Worm (Caenorhabditis elegans): ENCODE data around the gene dnc-2.

Gene dnc-2

DNA sequence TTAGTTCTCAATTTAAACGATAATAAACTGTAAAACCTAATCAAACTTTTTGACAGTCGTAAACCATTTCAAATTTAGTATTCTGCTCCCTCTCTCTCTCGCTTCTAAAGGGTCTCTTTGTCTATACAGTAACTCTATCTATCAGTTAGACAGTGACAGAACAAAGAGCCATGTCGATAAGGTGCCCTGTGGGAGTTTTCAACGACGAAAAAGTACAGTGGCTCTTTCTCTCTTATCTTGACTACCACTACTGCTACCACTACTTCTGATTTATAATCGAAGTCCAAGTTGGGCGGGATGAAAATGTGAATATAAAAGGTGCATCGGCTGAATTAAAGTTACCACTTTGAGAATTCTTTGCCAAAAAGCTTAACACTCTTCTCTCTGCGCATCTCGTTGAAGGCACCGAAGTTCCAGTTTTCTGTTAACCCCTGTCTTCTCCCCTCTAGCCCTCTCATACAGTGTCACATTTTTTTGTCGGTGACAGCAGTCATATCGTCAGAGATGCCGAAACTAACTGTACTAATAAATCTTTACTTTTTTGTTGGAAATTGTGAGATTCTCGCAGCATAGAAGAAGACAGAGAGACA, 25.3 kb upstream of the dnc-2 start:
- TF ChIP-seq W03F9.2 (tag; optimal IDR thresholded peaks at IDR 0.05) (no peak), dao-5 (tag; optimal IDR thresholded peaks at IDR 0.05) (no peak), him-1 (tag; optimal IDR thresholded peaks at IDR 0.05) (no peak)

DNA sequence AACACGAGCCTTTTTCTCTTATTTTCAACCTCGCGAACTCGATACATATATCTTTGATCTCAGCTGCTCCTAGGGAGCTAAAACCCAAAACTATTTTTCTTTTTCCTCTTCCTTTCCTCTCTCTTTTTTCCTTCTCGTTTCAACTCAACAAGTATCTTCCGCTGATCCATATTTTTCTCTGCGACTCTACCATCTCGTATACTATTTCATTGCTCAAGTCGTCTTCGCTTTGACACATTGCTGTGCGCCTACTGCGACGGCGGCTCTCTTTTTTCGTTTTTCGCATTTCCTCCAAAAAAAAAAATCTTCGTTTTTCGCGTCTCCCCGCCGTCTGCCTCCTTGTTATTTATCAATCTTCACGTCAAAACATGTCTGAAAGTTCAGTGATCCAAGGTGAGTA, 24.3 kb upstream of the dnc-2 start:
- TF ChIP-seq W03F9.2 (tag; optimal IDR thresholded peaks at IDR 0.05) (no peak), dao-5 (tag; optimal IDR thresholded peaks at IDR 0.05) (no peak)

DNA sequence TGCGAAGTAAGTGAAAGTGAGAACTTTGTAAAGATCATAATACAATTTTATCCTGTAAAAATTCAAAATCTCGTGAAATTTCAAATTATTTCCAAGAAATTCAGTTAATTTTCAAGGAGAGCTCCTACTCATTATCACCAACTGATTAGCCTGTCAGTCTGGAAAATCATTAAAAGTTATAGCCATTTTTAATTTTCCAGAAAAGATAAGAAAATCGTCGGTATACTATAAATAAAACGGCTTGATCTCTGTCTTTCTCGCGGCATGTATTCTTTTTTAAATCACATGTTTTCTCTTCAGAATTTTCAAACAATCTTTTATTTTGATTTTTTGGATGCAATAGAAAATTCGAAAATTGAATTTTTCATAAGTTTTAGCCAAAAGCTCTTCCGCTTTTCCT, 23.4 kb upstream of the dnc-2 start:
- TF ChIP-seq dao-5 (tag; optimal IDR thresholded peaks at IDR 0.05) (no peak), him-1 (tag; optimal IDR thresholded peaks at IDR 0.05) (no peak), W03F9.2 (tag; optimal IDR thresholded peaks at IDR 0.05) (no peak)

DNA sequence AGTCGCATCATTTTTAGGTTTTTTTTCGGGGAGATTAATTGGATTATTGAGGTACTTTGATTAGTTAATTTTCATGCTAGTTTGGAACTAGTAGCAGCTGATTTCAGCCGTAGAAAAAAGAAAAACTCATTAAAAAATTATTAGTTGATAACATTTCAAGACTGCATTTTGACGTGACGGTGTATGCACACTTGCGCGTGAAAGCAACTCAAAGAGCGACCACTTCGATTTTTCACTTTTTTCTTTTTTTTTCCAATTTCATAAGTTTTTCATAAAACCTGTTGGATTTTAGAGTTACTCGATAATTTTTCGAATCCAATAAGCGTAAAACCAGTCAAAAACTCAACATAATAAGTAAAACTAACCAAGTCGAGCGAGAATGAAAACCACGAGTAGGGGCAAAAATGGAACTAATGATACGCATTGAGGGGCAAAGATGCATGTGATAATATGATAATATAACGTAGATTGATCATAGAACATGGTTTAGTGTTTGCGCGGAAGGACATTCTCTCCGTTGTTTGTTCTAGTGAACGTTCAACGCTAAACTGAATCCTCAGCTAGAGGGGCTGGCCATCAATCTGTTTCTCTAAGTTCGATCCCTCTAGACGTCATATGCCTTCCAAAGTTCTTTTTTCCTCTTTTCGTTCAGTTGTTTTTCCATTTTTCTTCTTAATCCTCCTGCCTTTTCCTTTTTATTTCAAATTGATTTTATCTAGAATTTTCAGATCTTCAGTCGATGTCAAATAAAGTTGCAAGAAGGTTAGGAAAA, 22.8 kb upstream of the dnc-2 start, which contains the start of the genes F25B5.6 and F25B5.3:
TSS of gene F25B5.6 (minus strand) at position 572 of the 772 bp plus-strand sequence.
TSS of gene F25B5.3 (plus strand) at position 722 of the 772 bp plus-strand sequence.
- TF ChIP-seq him-1 (tag; optimal IDR thresholded peaks at IDR 0.05) (no peak), W03F9.2 (tag; optimal IDR thresholded peaks at IDR 0.05) (no peak), dao-5 (tag; optimal IDR thresholded peaks at IDR 0.05) (no peak)

DNA sequence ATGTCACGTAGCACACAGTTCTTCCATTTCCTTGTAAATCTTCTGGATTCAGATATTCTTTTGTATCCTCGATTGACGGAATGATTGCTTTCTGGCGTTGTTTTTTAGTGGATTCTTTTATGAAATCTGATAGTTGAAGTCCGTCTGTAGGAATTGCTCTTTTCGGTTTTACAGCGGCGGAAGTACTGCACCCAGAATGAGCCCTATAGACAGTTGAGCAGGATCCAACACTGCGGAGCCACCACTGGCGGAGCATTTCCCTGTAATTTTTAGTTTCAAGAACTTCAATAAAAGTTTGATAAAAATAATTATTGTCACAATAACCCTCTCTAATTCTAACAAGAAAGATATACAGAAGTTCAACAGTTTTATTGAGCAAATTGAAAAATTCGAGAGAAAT, 20.3 kb upstream of the dnc-2 start, which contains the start of gene F25B5.5:
TSS of gene F25B5.5 (minus strand) at position 260 of the 400 bp plus-strand sequence.
- TF ChIP-seq him-1 (tag; optimal IDR thresholded peaks at IDR 0.05) (no peak), dao-5 (tag; optimal IDR thresholded peaks at IDR 0.05) (no peak), W03F9.2 (tag; optimal IDR thresholded peaks at IDR 0.05) (no peak)

DNA sequence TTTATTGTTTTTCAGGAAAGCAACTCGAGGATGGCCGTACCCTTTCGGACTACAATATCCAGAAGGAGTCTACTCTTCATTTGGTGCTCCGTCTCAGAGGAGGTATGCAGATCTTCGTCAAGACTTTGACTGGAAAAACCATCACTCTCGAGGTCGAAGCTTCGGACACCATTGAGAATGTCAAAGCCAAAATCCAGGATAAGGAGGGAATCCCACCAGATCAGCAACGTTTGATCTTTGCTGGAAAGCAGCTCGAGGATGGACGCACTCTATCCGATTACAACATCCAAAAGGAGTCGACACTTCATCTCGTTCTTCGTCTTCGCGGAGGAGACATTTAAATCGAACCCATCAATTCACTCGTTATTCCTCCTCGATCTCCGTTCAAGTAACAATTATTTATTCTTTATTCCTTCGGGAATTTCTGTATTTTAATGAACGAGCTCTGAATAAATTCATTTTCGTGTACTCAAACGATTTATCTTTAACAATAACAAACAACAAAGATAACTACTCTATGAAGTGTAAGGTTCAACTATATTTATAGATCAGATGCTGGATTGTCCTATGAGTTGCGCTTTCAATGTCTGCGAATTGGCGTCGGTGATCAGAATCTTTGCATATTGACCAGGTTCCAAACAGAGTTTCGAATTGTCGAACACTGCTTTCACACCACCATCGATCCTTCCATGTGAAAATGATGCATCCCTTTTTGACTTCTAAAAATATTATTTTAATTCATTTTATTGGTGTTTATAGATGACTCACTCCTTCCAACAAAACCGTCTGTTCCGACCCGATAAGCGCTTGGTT, 18.0 kb upstream of the dnc-2 start:
- peak; percentile 15 for TF ChIP-seq dao-5 (tag; optimal IDR thresholded peaks at IDR 0.05)
- TF ChIP-seq W03F9.2 (tag; optimal IDR thresholded peaks at IDR 0.05), result peak; percentile 50
- peak; percentile 45 for TF ChIP-seq him-1 (tag; optimal IDR thresholded peaks at IDR 0.05)

DNA sequence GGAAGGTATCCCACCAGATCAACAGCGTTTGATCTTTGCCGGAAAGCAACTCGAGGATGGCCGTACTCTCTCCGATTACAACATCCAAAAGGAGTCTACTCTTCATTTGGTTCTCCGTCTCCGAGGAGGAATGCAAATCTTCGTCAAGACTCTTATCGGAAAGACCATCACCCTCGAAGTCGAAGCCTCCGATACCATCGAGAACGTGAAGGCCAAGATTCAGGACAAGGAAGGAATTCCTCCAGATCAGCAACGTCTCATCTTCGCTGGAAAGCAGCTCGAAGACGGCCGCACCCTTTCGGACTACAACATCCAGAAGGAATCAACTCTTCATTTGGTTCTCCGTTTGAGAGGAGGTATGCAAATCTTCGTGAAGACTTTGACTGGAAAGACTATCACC, 16.5 kb upstream of the dnc-2 start:
- TF ChIP-seq W03F9.2 (tag; optimal IDR thresholded peaks at IDR 0.05) (no peak), him-1 (tag; optimal IDR thresholded peaks at IDR 0.05) (no peak)

DNA sequence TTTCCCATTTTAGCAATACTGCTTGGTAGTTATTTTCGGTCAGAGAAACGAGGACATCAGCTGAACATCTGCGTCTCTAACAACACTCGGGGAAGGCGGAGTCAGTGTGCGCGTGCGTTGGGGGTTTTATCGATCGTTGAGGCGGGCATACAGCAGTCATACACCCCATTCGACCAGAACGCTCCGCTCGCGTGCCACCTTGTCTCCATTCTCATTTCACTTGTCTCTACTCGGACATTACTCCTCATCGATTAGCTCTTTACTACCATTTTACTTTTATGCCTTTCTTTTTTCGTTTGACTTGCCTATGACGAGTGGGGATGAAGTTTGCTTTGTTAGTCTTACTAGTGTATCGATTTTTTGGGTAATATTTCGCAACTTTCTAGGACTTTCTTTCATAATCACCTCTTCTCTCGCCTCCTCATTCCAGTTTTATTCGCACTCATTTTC, 15.0 kb upstream of the dnc-2 start:
- TF ChIP-seq him-1 (tag; optimal IDR thresholded peaks at IDR 0.05) (peak; percentile 17), W03F9.2 (tag; optimal IDR thresholded peaks at IDR 0.05) (peak; percentile 59), dao-5 (tag; optimal IDR thresholded peaks at IDR 0.05) (no peak)

DNA sequence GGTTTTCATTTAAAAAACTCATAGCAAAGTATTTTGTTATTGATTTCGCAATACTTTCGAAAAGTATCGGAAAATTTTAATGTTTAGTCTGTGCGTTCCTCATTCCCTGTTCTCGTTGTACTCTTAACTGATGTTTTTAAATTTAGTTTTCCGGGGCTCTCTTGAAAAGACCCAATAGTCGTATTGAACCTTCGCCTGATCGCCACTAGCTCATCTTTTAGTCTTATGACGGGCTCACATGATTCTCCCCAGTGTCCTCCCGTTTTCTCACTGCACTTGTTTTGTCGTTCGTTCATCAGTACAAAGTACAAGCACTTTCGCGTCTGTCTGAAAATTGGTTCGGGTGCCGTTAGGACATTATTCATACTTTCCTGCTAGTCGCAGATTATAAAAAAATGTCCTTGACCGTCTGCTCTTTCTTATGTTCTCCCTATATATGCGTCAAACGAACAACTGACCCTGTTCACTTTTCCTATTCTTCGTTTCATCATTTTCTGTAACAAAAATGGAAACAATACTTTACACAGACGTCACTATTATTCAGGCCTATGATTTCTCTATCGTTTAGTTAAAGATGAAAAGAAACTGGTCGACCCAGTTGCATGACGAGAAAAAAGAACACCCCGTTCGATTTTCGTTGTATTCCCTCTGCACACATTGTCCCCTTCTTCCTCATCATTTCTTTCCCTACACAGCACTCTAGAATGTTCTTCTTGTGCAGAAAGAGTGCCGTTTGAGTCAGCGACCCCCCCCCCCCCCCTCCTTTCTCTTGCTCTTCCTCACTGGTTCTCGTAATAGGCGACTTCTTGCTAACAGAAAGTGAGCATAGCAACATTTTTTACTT, 14.1 kb upstream of the dnc-2 start, which contains the start of gene ubq-1:
TSS of gene ubq-1 (plus strand) at position 802 of the 844 bp plus-strand sequence.
- TF ChIP-seq dao-5 (tag; optimal IDR thresholded peaks at IDR 0.05), result no peak
- no peak for TF ChIP-seq him-1 (tag; optimal IDR thresholded peaks at IDR 0.05)
- TF ChIP-seq W03F9.2 (tag; optimal IDR thresholded peaks at IDR 0.05), result no peak

DNA sequence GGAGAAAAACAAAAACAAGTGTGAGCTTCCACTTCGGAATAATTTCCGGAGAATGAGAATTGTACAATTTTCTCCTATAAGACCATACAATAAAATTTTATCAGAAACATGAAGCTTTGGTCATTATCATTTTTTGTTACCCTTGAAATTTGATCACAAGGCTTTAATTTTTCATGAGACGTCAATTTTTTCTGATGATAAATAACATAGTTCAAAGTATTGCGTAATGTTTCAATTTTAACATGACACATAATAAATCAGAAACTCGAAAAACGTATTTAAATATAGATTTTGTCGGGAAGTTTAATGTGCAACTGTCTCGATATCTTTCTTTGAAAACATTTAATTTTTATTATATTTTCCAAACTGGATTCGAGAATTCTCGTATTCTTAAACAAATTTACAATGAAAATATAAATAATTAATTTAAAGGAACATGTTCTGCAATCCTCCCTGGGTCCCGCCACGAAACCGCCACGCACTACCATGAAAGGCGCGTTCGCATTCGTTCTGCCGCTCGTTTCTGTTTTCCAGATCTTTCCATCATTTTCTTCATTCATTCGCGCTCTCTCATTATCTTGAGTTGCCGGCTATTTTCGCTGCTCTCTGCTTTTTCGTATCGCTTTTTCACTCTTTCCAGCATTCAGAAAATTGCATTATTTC, 13.4 kb upstream of the dnc-2 start:
- TF ChIP-seq W03F9.2 (tag; optimal IDR thresholded peaks at IDR 0.05) (peak; percentile 11), dao-5 (tag; optimal IDR thresholded peaks at IDR 0.05) (no peak)

DNA sequence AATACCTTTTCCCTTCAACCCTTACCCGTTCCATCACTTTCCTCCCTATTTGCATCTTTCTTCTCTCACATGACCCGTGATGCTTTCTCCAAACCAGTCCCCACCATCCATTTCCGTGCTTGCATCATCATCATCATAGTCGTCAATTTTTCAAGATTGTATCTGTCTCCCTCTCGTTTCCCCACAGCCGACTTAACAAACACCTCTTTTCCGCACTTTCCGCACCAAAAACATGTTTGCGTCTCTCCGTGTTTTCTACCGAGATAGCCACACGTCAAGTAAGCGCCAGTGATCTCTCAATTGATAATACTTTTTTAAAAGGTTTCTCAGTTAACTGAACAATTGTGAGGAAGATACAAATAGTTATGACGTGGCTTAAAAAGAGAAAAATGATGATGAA, 12.5 kb upstream of the dnc-2 start:
- peak; percentile 62 for TF ChIP-seq W03F9.2 (tag; optimal IDR thresholded peaks at IDR 0.05)
- TF ChIP-seq dao-5 (tag; optimal IDR thresholded peaks at IDR 0.05), result no peak
- TF ChIP-seq him-1 (tag; optimal IDR thresholded peaks at IDR 0.05), result no peak

DNA sequence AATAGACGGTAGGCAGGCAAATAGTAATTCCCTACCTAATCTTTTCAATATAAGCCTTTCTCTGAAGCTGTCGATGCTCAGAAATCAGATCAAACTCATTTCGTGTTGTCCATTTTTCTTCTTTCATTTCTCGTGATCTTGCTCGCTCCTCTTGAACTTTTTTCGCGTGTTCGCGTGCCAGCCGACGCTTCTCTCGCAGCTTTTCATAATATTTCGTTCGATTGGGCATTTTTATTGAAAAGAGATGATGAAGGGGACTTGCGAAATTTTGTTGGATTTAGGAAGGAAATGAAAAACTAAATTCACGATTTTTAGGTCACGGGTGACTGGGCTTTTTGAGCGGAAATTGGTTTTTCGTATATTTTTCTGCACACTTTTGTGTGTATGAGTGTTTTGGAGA, 11.4 kb upstream of the dnc-2 start, which contains the start of gene EGAP1.1:
TSS of gene EGAP1.1 (minus strand) at position 229 of the 400 bp plus-strand sequence.
- TF ChIP-seq dao-5 (tag; optimal IDR thresholded peaks at IDR 0.05), result no peak
- TF ChIP-seq him-1 (tag; optimal IDR thresholded peaks at IDR 0.05), result no peak
- TF ChIP-seq W03F9.2 (tag; optimal IDR thresholded peaks at IDR 0.05), result no peak

Data from whole organism, L4/young adult.